Fruit fly (Drosophila melanogaster): ENCODE data around the gene myo.
A peak's percentile ranks its signal among the peaks of the same experiment; 100 is the strongest.

The myo gene

DNA sequence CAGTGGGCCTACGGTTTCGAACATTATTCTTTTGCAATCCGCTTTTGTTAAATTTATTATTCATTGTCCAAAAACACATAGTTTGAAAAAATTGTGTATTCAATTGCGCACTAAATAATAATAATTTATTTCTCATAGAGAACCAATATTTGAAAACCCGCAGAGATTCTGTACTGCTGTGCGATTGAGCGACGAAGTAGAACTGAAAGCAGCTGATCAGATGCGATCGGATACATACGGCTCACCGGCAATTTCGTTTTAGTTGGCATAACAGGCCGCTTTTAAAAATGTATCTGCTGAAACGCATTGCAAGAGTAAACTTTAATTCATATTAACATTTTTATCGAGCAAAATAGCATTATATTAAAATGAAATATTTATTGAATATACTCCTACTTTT, at the start of gene myo:
Gene myo (minus strand): TSS at position 211 of the 400 bp plus-strand sequence.
- TF ChIP-seq Pif1B (GFP tag; optimal IDR thresholded peaks at IDR 0.05) = peak; percentile 18
- no peak for TF ChIP-seq EcR (GFP tag; optimal IDR thresholded peaks at IDR 0.05)
- TF ChIP-seq CG32121 (GFP tag; IDR thresholded peaks at IDR 0.05) = no peak
- TF ChIP-seq gl (tag; optimal IDR thresholded peaks at IDR 0.05) = peak; percentile 6
- no peak for TF ChIP-seq CG13204 (GFP tag; optimal IDR thresholded peaks at IDR 0.05)
- peak; percentile 21 for TF ChIP-seq Snoo (tag; optimal IDR thresholded peaks at IDR 0.05)
- TF ChIP-seq D1 (tag; optimal IDR thresholded peaks at IDR 0.05) = peak; percentile 8
- TF ChIP-seq CG8301 (tag; optimal IDR thresholded peaks at IDR 0.05) = peak; percentile 1
- no peak for TF ChIP-seq Ets98B (GFP tag; IDR thresholded peaks at IDR 0.05)
- no peak for TF ChIP-seq CG8159 (tag; optimal IDR thresholded peaks at IDR 0.05)
- peak; percentile 8 for TF ChIP-seq Pif1A (GFP tag; optimal IDR thresholded peaks at IDR 0.05)
- peak; percentile 14 for TF ChIP-seq CG34367 (tag; optimal IDR thresholded peaks at IDR 0.05)
- TF ChIP-seq CG17806 (tag; optimal IDR thresholded peaks at IDR 0.05) = peak; percentile 11
- TF ChIP-seq CG15710 (tag; optimal IDR thresholded peaks at IDR 0.05) = peak; percentile 12

dm6 chr4:725085-725484, 29.2 kb upstream of the myo start:
- TF ChIP-seq CG13204 (GFP tag; optimal IDR thresholded peaks at IDR 0.05) (no peak), CG17806 (tag; optimal IDR thresholded peaks at IDR 0.05) (no peak), CG8301 (tag; optimal IDR thresholded peaks at IDR 0.05) (no peak), rn (GFP tag; IDR thresholded peaks at IDR 0.05) (no peak), fd96Ca (GFP tag; IDR thresholded peaks at IDR 0.05) (no peak), CG10348 (GFP tag; IDR thresholded peaks at IDR 0.05) (no peak), Pif1A (GFP tag; optimal IDR thresholded peaks at IDR 0.05) (no peak), CG32121 (GFP tag; IDR thresholded peaks at IDR 0.05) (no peak), EcR (GFP tag; optimal IDR thresholded peaks at IDR 0.05) (no peak)

dm6 chr4:724140-724539, 28.3 kb upstream of the myo start, which contains the start of gene bt:
TSS of gene bt (plus strand) at chr4:724400.
- no peak for TF ChIP-seq EcR (GFP tag; optimal IDR thresholded peaks at IDR 0.05)
- no peak for TF ChIP-seq Ets98B (GFP tag; IDR thresholded peaks at IDR 0.05)
- TF ChIP-seq Snoo (tag; optimal IDR thresholded peaks at IDR 0.05) = no peak
- no peak for TF ChIP-seq CG8159 (tag; optimal IDR thresholded peaks at IDR 0.05)
- no peak for TF ChIP-seq rn (GFP tag; IDR thresholded peaks at IDR 0.05)
- TF ChIP-seq Pif1A (GFP tag; optimal IDR thresholded peaks at IDR 0.05) = no peak
- no peak for TF ChIP-seq CG13204 (GFP tag; optimal IDR thresholded peaks at IDR 0.05)
- no peak for TF ChIP-seq fd96Ca (GFP tag; IDR thresholded peaks at IDR 0.05)
- no peak for TF ChIP-seq CG32121 (GFP tag; IDR thresholded peaks at IDR 0.05)
- no peak for TF ChIP-seq D1 (tag; optimal IDR thresholded peaks at IDR 0.05)
- TF ChIP-seq CG34367 (tag; optimal IDR thresholded peaks at IDR 0.05) = no peak
- TF ChIP-seq CG15710 (tag; optimal IDR thresholded peaks at IDR 0.05) = no peak
- TF ChIP-seq CG8301 (tag; optimal IDR thresholded peaks at IDR 0.05) = no peak
- no peak for TF ChIP-seq CG17806 (tag; optimal IDR thresholded peaks at IDR 0.05)
- no peak for TF ChIP-seq Pif1B (GFP tag; optimal IDR thresholded peaks at IDR 0.05)
- no peak for TF ChIP-seq CG4496 (GFP tag; IDR thresholded peaks at IDR 0.05)

DNA sequence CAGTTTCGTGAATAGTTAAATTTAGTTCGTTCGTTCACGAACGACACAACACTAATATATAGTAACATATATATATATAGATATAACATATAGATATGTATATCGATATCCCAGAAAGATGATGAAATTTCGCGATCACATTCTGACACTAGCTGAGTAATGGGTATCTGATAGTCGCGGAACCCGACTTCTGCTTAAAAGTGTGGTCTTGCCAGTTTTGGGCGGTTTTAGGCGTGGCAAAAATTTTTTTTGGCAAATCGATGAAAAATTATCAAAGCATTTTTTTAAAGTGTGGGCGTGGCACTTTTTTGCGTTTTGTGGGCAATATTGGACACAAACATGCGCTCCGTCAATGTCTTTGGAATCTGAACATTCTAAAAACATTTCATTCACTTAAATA, 27.0 kb upstream of the myo start:
- no peak for TF ChIP-seq Pif1A (GFP tag; optimal IDR thresholded peaks at IDR 0.05)
- no peak for TF ChIP-seq CG34367 (tag; optimal IDR thresholded peaks at IDR 0.05)
- no peak for TF ChIP-seq D1 (tag; optimal IDR thresholded peaks at IDR 0.05)
- TF ChIP-seq CG10348 (GFP tag; IDR thresholded peaks at IDR 0.05) = no peak
- TF ChIP-seq CG9948 (tag; optimal IDR thresholded peaks at IDR 0.05) = no peak
- no peak for TF ChIP-seq CG13204 (GFP tag; optimal IDR thresholded peaks at IDR 0.05)
- no peak for TF ChIP-seq CG12605 (GFP tag; IDR thresholded peaks at IDR 0.05)
- TF ChIP-seq EcR (GFP tag; optimal IDR thresholded peaks at IDR 0.05) = no peak
- no peak for TF ChIP-seq CG15710 (tag; optimal IDR thresholded peaks at IDR 0.05)
- TF ChIP-seq CG8301 (tag; optimal IDR thresholded peaks at IDR 0.05) = no peak

dm6 chr4:722319-722718, 26.5 kb upstream of the myo start:
- TF ChIP-seq CG13204 (GFP tag; optimal IDR thresholded peaks at IDR 0.05) = no peak
- no peak for TF ChIP-seq CG8159 (tag; optimal IDR thresholded peaks at IDR 0.05)
- TF ChIP-seq CG17806 (tag; optimal IDR thresholded peaks at IDR 0.05) = no peak
- TF ChIP-seq CG12605 (GFP tag; IDR thresholded peaks at IDR 0.05) = no peak
- no peak for TF ChIP-seq CG8301 (tag; optimal IDR thresholded peaks at IDR 0.05)
- no peak for TF ChIP-seq fd96Ca (GFP tag; IDR thresholded peaks at IDR 0.05)
- TF ChIP-seq gl (tag; optimal IDR thresholded peaks at IDR 0.05) = no peak
- TF ChIP-seq CG14655 (GFP tag; optimal IDR thresholded peaks at IDR 0.05) = no peak
- TF ChIP-seq Ets98B (GFP tag; IDR thresholded peaks at IDR 0.05) = no peak
- no peak for TF ChIP-seq CG9948 (tag; optimal IDR thresholded peaks at IDR 0.05)
- TF ChIP-seq CG10348 (GFP tag; IDR thresholded peaks at IDR 0.05) = no peak
- TF ChIP-seq Snoo (tag; optimal IDR thresholded peaks at IDR 0.05) = no peak
- TF ChIP-seq Pif1A (GFP tag; optimal IDR thresholded peaks at IDR 0.05) = no peak

DNA sequence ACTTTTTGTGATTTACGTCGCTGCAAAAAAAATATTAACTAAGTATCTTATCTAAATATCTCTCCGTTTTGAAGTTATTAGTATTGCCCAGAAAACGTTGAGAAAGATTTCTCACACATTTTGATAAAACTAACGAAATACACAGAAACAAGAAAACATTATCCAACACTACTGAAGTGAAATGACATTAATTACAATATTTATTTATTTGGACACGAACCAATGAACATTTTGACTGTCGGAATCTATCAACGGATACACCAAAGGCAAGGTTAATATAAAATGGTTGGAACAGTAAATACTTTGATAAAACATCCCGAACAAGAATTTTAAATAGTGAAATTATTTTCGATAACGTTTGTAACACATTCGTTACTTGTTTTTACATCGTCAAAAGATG, 25.9 kb upstream of the myo start:
- TF ChIP-seq CG4496 (GFP tag; IDR thresholded peaks at IDR 0.05) = no peak
- no peak for TF ChIP-seq gl (tag; optimal IDR thresholded peaks at IDR 0.05)
- TF ChIP-seq CG32121 (GFP tag; IDR thresholded peaks at IDR 0.05) = no peak
- TF ChIP-seq CG9948 (tag; optimal IDR thresholded peaks at IDR 0.05) = no peak
- no peak for TF ChIP-seq CG12605 (GFP tag; IDR thresholded peaks at IDR 0.05)
- no peak for TF ChIP-seq rn (GFP tag; IDR thresholded peaks at IDR 0.05)
- TF ChIP-seq CG10348 (GFP tag; IDR thresholded peaks at IDR 0.05) = no peak
- no peak for TF ChIP-seq Pif1B (GFP tag; optimal IDR thresholded peaks at IDR 0.05)
- TF ChIP-seq CG13204 (GFP tag; optimal IDR thresholded peaks at IDR 0.05) = no peak
- no peak for TF ChIP-seq CG8159 (tag; optimal IDR thresholded peaks at IDR 0.05)
- no peak for TF ChIP-seq CG14655 (GFP tag; optimal IDR thresholded peaks at IDR 0.05)
- TF ChIP-seq CG34367 (tag; optimal IDR thresholded peaks at IDR 0.05) = no peak
- TF ChIP-seq Ets98B (GFP tag; IDR thresholded peaks at IDR 0.05) = no peak
- TF ChIP-seq Pif1A (GFP tag; optimal IDR thresholded peaks at IDR 0.05) = no peak
- TF ChIP-seq EcR (GFP tag; optimal IDR thresholded peaks at IDR 0.05) = no peak
- TF ChIP-seq CG17806 (tag; optimal IDR thresholded peaks at IDR 0.05) = no peak
- TF ChIP-seq D1 (tag; optimal IDR thresholded peaks at IDR 0.05) = no peak
- no peak for TF ChIP-seq fd96Ca (GFP tag; IDR thresholded peaks at IDR 0.05)
- TF ChIP-seq CG8301 (tag; optimal IDR thresholded peaks at IDR 0.05) = no peak
